Fruit fly (Drosophila melanogaster) whole organism, prepupa: ENCODE results near the gene CG12236.

Source experiments
- CG31627 ChIP-seq: fragments of 200-800 bp; sonication (Bioruptor generic); optimal IDR thresholded peaks from 3 replicates; lab custom pipeline; 2016; ENCODE audit warnings: missing biosample characterization, missing genetic modification characterization
- CG32006 ChIP-seq: fragments of 200-800 bp; sonication (Bioruptor generic); optimal IDR thresholded peaks from 3 replicates; lab custom pipeline; 2017; ENCODE audit warnings: missing biosample characterization, mild to moderate bottlenecking, missing genetic modification characterization
- CG34406 ChIP-seq: fragments of 200-800 bp; sonication (Bioruptor generic); optimal IDR thresholded peaks from 3 replicates; lab custom pipeline; 2016; ENCODE audit warnings: missing biosample characterization, missing genetic modification characterization
- Eip75B ChIP-seq: fragments of 200-800 bp; sonication (Bioruptor generic); optimal IDR thresholded peaks from 3 replicates; lab custom pipeline; 2016; ENCODE audit warnings: missing biosample characterization, missing genetic modification characterization
- lz ChIP-seq: fragments of 200-800 bp; sonication (Bioruptor generic); optimal IDR thresholded peaks from 3 replicates; lab custom pipeline; 2016; ENCODE audit warnings: missing biosample characterization, missing genetic modification characterization
- net ChIP-seq: fragments of 200-800 bp; sonication (Bioruptor generic); optimal IDR thresholded peaks from 3 replicates; lab custom pipeline; 2016; ENCODE audit warnings: missing biosample characterization, missing genetic modification characterization

dm6 chrX:5892512-5892911 lies 15.4 kb upstream of the CG12236 start:
- TF ChIP-seq CG31627 (GFP tag; lab: Kevin White, UChicago) (no peak), CG34406 (GFP tag; lab: Kevin White, UChicago) (no peak), net (GFP tag; lab: Kevin White, UChicago) (no peak), CG32006 (GFP tag; lab: Kevin White, UChicago) (no peak), lz (GFP tag; lab: Kevin White, UChicago) (no peak), Eip75B (GFP tag; lab: Kevin White, UChicago) (no peak)
